Worm (Caenorhabditis elegans) whole organism, young adult: ENCODE measurements around the gene srp-3.

ENCODE experiments used
- B0019.2 ChIP-seq: fragments of 200-800 bp; sonication (Bioruptor generic); conservative IDR thresholded peaks from 2 replicates; pipeline ENCODE4 v1.3.6; 2022; ENCODE audit warnings: missing genetic modification reagents, missing genetic modification characterization, missing compliant biosample characterization
- B0035.1 ChIP-seq: sonication (generic microtip); optimal IDR thresholded peaks from 2 replicates; lab custom pipeline; 2016; ENCODE audit warnings: missing genetic modification characterization, mild to moderate bottlenecking, missing compliant biosample characterization, missing genotype, missing genetic modification reagents
- D2030.7 ChIP-seq: fragments of 200-800 bp; sonication (Bioruptor generic); IDR thresholded peaks from 2 replicates; pipeline ENCODE4 v1.3.6; 2022; ENCODE audit warnings: missing genetic modification reagents, missing genetic modification characterization, missing compliant biosample characterization
- F23B12.7 ChIP-seq: sonication (generic microtip); optimal IDR thresholded peaks from 2 replicates; lab custom pipeline; 2017; ENCODE audit warnings: missing genetic modification characterization, mild to moderate bottlenecking, missing compliant biosample characterization, antibody characterized with exemption, moderate library complexity; ENCODE audit not compliant: insufficient read depth
- F49E8.2 ChIP-seq: sonication (generic microtip); optimal IDR thresholded peaks from 3 replicates; lab custom pipeline; 2017; ENCODE audit warnings: missing genetic modification characterization, mild to moderate bottlenecking, missing compliant biosample characterization, antibody characterized with exemption, moderate library complexity; ENCODE audit not compliant: insufficient read depth
- F52B5.7 ChIP-seq: sonication (generic microtip); optimal IDR thresholded peaks from 2 replicates; lab custom pipeline; 2016; ENCODE audit warnings: mild to moderate bottlenecking, missing genetic modification characterization, missing compliant biosample characterization
- F57A8.1 ChIP-seq: fragments of 200-800 bp; sonication (Bioruptor generic); optimal IDR thresholded peaks from 2 replicates; lab custom pipeline; 2018; ENCODE audit warnings: mild to moderate bottlenecking, missing genetic modification characterization, moderate library complexity, missing compliant biosample characterization
- Y56A3A.18 ChIP-seq: fragments of 200-800 bp; sonication (Bioruptor generic); IDR thresholded peaks from 2 replicates; pipeline ENCODE4 v1.3.6; 2022; ENCODE audit warnings: missing genetic modification reagents, missing genetic modification characterization, missing compliant biosample characterization
- Y67H2A.10 ChIP-seq: fragments of 200-800 bp; sonication (Bioruptor generic); conservative IDR thresholded peaks from 2 replicates; pipeline ENCODE4 v1.3.6; 2022; ENCODE audit warnings: missing genetic modification reagents, missing genetic modification characterization, missing compliant biosample characterization
- Y79H2A.3 ChIP-seq: fragments of 200-800 bp; sonication (Bioruptor generic); conservative IDR thresholded peaks from 2 replicates; pipeline ENCODE4 v1.3.6; 2022; ENCODE audit warnings: missing genetic modification reagents, missing genetic modification characterization, missing compliant biosample characterization
- Y95B8A.8 ChIP-seq: fragments of 200-800 bp; sonication (Bioruptor generic); IDR thresholded peaks from 2 replicates; pipeline ENCODE4 v1.3.6; 2022; ENCODE audit warnings: missing genetic modification reagents, missing genetic modification characterization, missing compliant biosample characterization
- ama-1 ChIP-seq, 3 experiments: fragments of 150-350 bp in 1 of 3; sonication (generic microtip) in 2 of 3; optimal IDR thresholded peaks; 2 replicates each; lab custom pipeline; 2014 to 2018; ENCODE audit warnings: missing biosample characterization in 2 of 3, missing genetic modification characterization in 2 of 3, missing genetic modification reagents in 2 of 3
- atf-7 ChIP-seq: sonication (generic microtip); optimal IDR thresholded peaks from 2 replicates; lab custom pipeline; 2017; ENCODE audit warnings: mild to moderate bottlenecking, missing genetic modification characterization, missing compliant biosample characterization
- athp-1 ChIP-seq: sonication (generic microtip); optimal IDR thresholded peaks from 2 replicates; lab custom pipeline; 2017; ENCODE audit warnings: mild to moderate bottlenecking, missing genetic modification characterization, missing compliant biosample characterization
- attf-5 ChIP-seq: fragments of 200-800 bp; sonication (Bioruptor generic); optimal IDR thresholded peaks from 2 replicates; lab custom pipeline; 2018; ENCODE audit warnings: mild to moderate bottlenecking, missing genetic modification characterization, missing compliant biosample characterization
- bed-1 ChIP-seq: fragments of 200-800 bp; sonication (Bioruptor generic); IDR thresholded peaks from 2 replicates; pipeline ENCODE4 v1.3.6; 2022; ENCODE audit warnings: missing genetic modification reagents, missing genetic modification characterization, missing compliant biosample characterization
- ceh-100 ChIP-seq: fragments of 200-800 bp; sonication (Bioruptor generic); IDR thresholded peaks from 2 replicates; pipeline ENCODE4 v1.3.6; 2022; ENCODE audit warnings: missing genetic modification reagents, missing genetic modification characterization, missing compliant biosample characterization
- chd-7 ChIP-seq: sonication (generic microtip); optimal IDR thresholded peaks from 2 replicates; lab custom pipeline; 2016; ENCODE audit warnings: mild to moderate bottlenecking, missing genetic modification characterization, moderate library complexity, missing compliant biosample characterization
- die-1 ChIP-seq: sonication (generic microtip); optimal IDR thresholded peaks from 2 replicates; lab custom pipeline; 2016; ENCODE audit warnings: missing genotype, mild to moderate bottlenecking, missing genetic modification characterization, missing compliant biosample characterization
- dpl-1 ChIP-seq: fragments of 150-350 bp; optimal IDR thresholded peaks from 2 replicates; lab custom pipeline; 2014; ENCODE audit warnings: missing biosample characterization, missing genetic modification reagents, missing genetic modification characterization
- efl-1 ChIP-seq: fragments of 150-350 bp; optimal IDR thresholded peaks from 2 replicates; lab custom pipeline; 2014; ENCODE audit warnings: missing biosample characterization, missing genetic modification reagents, missing genetic modification characterization
- egl-44 ChIP-seq: fragments of 200-800 bp; sonication (Bioruptor generic); IDR thresholded peaks from 2 replicates; pipeline ENCODE4 v1.3.6; 2022; ENCODE audit warnings: missing genetic modification reagents, missing genetic modification characterization, missing compliant biosample characterization
- egrh-3 ChIP-seq: fragments of 200-800 bp; sonication (Bioruptor generic); IDR thresholded peaks from 2 replicates; pipeline ENCODE4 v1.3.6; 2022; ENCODE audit warnings: missing genetic modification reagents, missing genetic modification characterization, missing compliant biosample characterization
- ekl-4 ChIP-seq: fragments of 200-800 bp; sonication (Bioruptor generic); IDR thresholded peaks from 2 replicates; pipeline ENCODE4 v1.3.6; 2022; ENCODE audit warnings: missing genetic modification reagents, missing genetic modification characterization, missing compliant biosample characterization
- ets-4 ChIP-seq: fragments of 200-800 bp; sonication (Bioruptor generic); optimal IDR thresholded peaks from 2 replicates; lab custom pipeline; 2018; ENCODE audit warnings: mild to moderate bottlenecking, missing genetic modification characterization, missing compliant biosample characterization
- him-1 ChIP-seq: sonication (generic microtip); optimal IDR thresholded peaks from 2 replicates; lab custom pipeline; 2016; ENCODE audit warnings: missing genotype, missing genetic modification reagents, missing genetic modification characterization, missing compliant biosample characterization
- hsf-1 ChIP-seq: fragments of 200-800 bp; sonication (Bioruptor generic); IDR thresholded peaks from 2 replicates; pipeline ENCODE4 v1.3.6; 2022; ENCODE audit warnings: missing genetic modification reagents, missing genetic modification characterization, missing compliant biosample characterization
- lsl-1 ChIP-seq: fragments of 200-800 bp; sonication (Bioruptor generic); optimal IDR thresholded peaks from 2 replicates; lab custom pipeline; 2018; ENCODE audit warnings: mild to moderate bottlenecking, missing genetic modification characterization, moderate library complexity, missing compliant biosample characterization
- madf-10 ChIP-seq: sonication (generic microtip); optimal IDR thresholded peaks from 2 replicates; lab custom pipeline; 2016; ENCODE audit warnings: mild to moderate bottlenecking, missing genetic modification characterization, missing compliant biosample characterization
- madf-3 ChIP-seq: fragments of 200-800 bp; sonication (Bioruptor generic); IDR thresholded peaks from 2 replicates; pipeline ENCODE4 v1.3.6; 2022; ENCODE audit warnings: missing genetic modification reagents, missing genetic modification characterization, missing compliant biosample characterization
- madf-8 ChIP-seq: fragments of 200-800 bp; sonication (Bioruptor generic); conservative IDR thresholded peaks from 2 replicates; pipeline ENCODE4 v1.3.6; 2022; ENCODE audit warnings: missing genetic modification reagents, missing genetic modification characterization, missing compliant biosample characterization
- mel-28 ChIP-seq: sonication (generic microtip); optimal IDR thresholded peaks from 2 replicates; lab custom pipeline; 2016; ENCODE audit warnings: borderline replicate concordance, mild to moderate bottlenecking, missing genetic modification characterization, missing compliant biosample characterization
- mes-4 ChIP-seq: sonication (generic microtip); optimal IDR thresholded peaks from 2 replicates; lab custom pipeline; 2016; ENCODE audit warnings: missing genotype, missing genetic modification characterization, missing compliant biosample characterization
- nfya-2 ChIP-seq: fragments of 200-800 bp; sonication (Bioruptor generic); IDR thresholded peaks from 2 replicates; pipeline ENCODE4 v1.3.6; 2022; ENCODE audit warnings: missing genetic modification reagents, missing genetic modification characterization, missing compliant biosample characterization
- nhr-179 ChIP-seq: sonication (generic microtip); optimal IDR thresholded peaks from 2 replicates; lab custom pipeline; 2016; ENCODE audit warnings: mild to moderate bottlenecking, missing genetic modification characterization, missing compliant biosample characterization
- nhr-80 ChIP-seq: sonication (generic microtip); optimal IDR thresholded peaks from 2 replicates; lab custom pipeline; 2016; ENCODE audit warnings: missing genetic modification characterization, missing compliant biosample characterization
- nhr-90 ChIP-seq: sonication (generic microtip); optimal IDR thresholded peaks from 2 replicates; lab custom pipeline; 2016; ENCODE audit warnings: missing genotype, mild to moderate bottlenecking, missing genetic modification characterization, missing compliant biosample characterization
- rcor-1 ChIP-seq: fragments of 200-800 bp; sonication (Bioruptor generic); IDR thresholded peaks from 2 replicates; pipeline ENCODE4 v1.3.6; 2022; ENCODE audit warnings: missing genetic modification reagents, missing genetic modification characterization, missing compliant biosample characterization
- rec-8 ChIP-seq, 2 experiments: sonication (generic microtip); optimal IDR thresholded peaks; 2 replicates each; lab custom pipeline; 2016; ENCODE audit warnings: mild to moderate bottlenecking in 2 of 2, missing genetic modification characterization in 2 of 2, missing genetic modification reagents in 2 of 2, missing genotype in 2 of 2, missing biosample characterization in 1 of 2, missing compliant biosample characterization in 1 of 2, moderate library complexity in 1 of 2
- rpc-1 ChIP-seq, 2 experiments: fragments of 150-350 bp in 1 of 2; sonication (generic microtip) in 1 of 2; optimal IDR thresholded peaks; 2 replicates each; lab custom pipeline; 2014 to 2018; ENCODE audit warnings: missing biosample characterization in 1 of 2, missing genetic modification characterization in 1 of 2, missing genetic modification reagents in 1 of 2, missing genotype in 1 of 2
- sdz-38 ChIP-seq: sonication (generic microtip); optimal IDR thresholded peaks from 2 replicates; lab custom pipeline; 2016; ENCODE audit warnings: missing genotype, missing genetic modification characterization, missing compliant biosample characterization
- sea-2 ChIP-seq: fragments of 200-800 bp; sonication (Bioruptor generic); IDR thresholded peaks from 2 replicates; pipeline ENCODE4 v1.3.6; 2022; ENCODE audit warnings: missing genetic modification characterization, missing compliant biosample characterization
- snpc-3.4 ChIP-seq: sonication (generic microtip); optimal IDR thresholded peaks from 2 replicates; lab custom pipeline; 2017; ENCODE audit warnings: missing genetic modification characterization, mild to moderate bottlenecking, missing compliant biosample characterization, antibody characterized with exemption, moderate library complexity, missing genotype, missing genetic modification reagents
- unc-62 ChIP-seq: fragments of 150-350 bp; optimal IDR thresholded peaks from 2 replicates; lab custom pipeline; 2014; ENCODE audit warnings: missing biosample characterization, missing genetic modification reagents, missing genetic modification characterization
- zfh-2 ChIP-seq: fragments of 200-800 bp; sonication (Bioruptor generic); conservative IDR thresholded peaks from 2 replicates; pipeline ENCODE4 v1.3.6; 2022; ENCODE audit warnings: missing genetic modification reagents, missing genetic modification characterization, missing compliant biosample characterization
- ztf-22 ChIP-seq: fragments of 200-800 bp; sonication (Bioruptor generic); optimal IDR thresholded peaks from 2 replicates; lab custom pipeline; 2018; ENCODE audit warnings: mild to moderate bottlenecking, missing genetic modification characterization, moderate library complexity, missing compliant biosample characterization

Gene srp-3

DNA sequence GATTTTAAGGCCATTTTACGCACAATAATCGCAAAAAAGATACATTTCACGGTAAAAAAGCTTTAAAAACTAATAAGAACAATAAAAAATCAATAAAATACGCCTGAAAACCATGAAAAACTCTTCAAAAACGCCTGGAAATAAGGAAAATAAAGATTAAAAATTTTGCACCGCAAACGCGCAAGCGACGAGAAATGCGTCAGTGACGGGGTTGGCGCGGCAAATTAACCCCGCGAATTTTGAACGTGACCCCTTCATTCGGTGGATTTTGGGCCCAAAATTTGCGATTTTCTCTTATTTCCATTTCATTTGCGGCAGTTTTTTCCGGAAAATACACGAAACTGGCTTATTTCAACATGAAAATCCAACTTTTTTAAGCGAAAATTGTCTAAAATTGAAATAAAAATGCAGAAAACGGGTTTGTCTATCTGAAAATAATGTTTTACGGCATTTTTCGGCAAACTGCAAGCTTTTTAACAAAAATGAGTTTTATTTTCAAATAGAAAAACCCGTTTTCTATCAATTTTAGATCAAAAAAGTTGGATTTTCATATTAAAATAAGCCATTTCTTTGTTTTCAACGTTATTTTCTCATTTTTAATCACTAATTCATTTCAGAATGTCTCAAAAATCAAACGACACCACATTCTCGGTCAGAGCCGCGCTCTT, 39.9 kb upstream of the srp-3 start, which contains the start of gene knl-3 (continued):
- TF ChIP-seq unc-62 (GFP tag; lab: Kevin White, UChicago) (no peak), rpc-1 (optimal IDR thresholded peaks at IDR 0.05; lab: Kevin White, UChicago) (no peak), rpc-1 (tag; optimal IDR thresholded peaks at IDR 0.05; lab: Kevin White, UChicago) (no peak), F23B12.7 (tag; lab: Kevin White, UChicago) (peak; percentile 96), Y56A3A.18 (GFP tag; lab: Robert Waterston, UW) (peak; percentile 92), sea-2 (no peak), F52B5.7 (no peak), mes-4 (tag; lab: Kevin White, UChicago) (peak; percentile 7), die-1 (tag; lab: Kevin White, UChicago) (peak; percentile 13), ekl-4 (GFP tag; lab: Robert Waterston, UW) (peak; percentile 95), rcor-1 (GFP tag; lab: Robert Waterston, UW) (peak; percentile 95), F49E8.2 (peak; percentile 79), ztf-22 (no peak), ets-4 (GFP tag; lab: Kevin White, UChicago) (no peak), bed-1 (GFP tag; lab: Robert Waterston, UW) (no peak), D2030.7 (GFP tag; lab: Robert Waterston, UW) (peak; percentile 95), ama-1 (optimal IDR thresholded peaks at IDR 0.05; lab: Kevin White, UChicago) (no peak), ama-1 (GFP tag; optimal IDR thresholded peaks at IDR 0.05; lab: Kevin White, UChicago) (no peak), snpc-3.4 (tag; lab: Kevin White, UChicago) (peak; percentile 96), Y67H2A.10 (peak; percentile 75), sdz-38 (tag; lab: Kevin White, UChicago) (no peak), hsf-1 (GFP tag; lab: Robert Waterston, UW) (peak; percentile 87), him-1 (tag; lab: Kevin White, UChicago) (peak; percentile 68), rec-8 (tag; optimal IDR thresholded peaks at IDR 0.05; lab: Kevin White, UChicago) (no peak), egrh-3 (peak; percentile 42; the same call in 1 of the 2 replicates), nhr-90 (no peak), madf-3 (peak; percentile 97), nfya-2 (no peak), attf-5 (GFP tag; lab: Kevin White, UChicago) (peak; percentile 96), madf-8 (GFP tag; lab: Robert Waterston, UW) (peak; percentile 91), mel-28 (tag; lab: Kevin White, UChicago) (peak; percentile 35), chd-7 (peak; percentile 73), ceh-100 (GFP tag; lab: Robert Waterston, UW) (peak; percentile 89), madf-10 (tag; lab: Kevin White, UChicago) (peak; percentile 58), B0035.1 (tag; lab: Kevin White, UChicago) (peak; percentile 34), lsl-1 (GFP tag; lab: Kevin White, UChicago) (peak; percentile 85), nhr-80 (tag; lab: Kevin White, UChicago) (peak; percentile 42), B0019.2 (GFP tag; lab: Robert Waterston, UW) (peak; percentile 79), athp-1 (peak; percentile 89), Y95B8A.8 (peak; percentile 90), dpl-1 (GFP tag; lab: Kevin White, UChicago) (peak; percentile 98), efl-1 (GFP tag; lab: Kevin White, UChicago) (peak; percentile 96), Y79H2A.3 (GFP tag; lab: Robert Waterston, UW) (peak; percentile 77; the same call in 1 of the 2 replicates), zfh-2 (peak; percentile 49; the same call in 1 of the 2 replicates), egl-44 (GFP tag; lab: Robert Waterston, UW) (peak; percentile 79; the same call in 1 of the 2 replicates), nhr-179 (tag; lab: Kevin White, UChicago) (no peak), F57A8.1 (GFP tag; lab: Kevin White, UChicago) (no peak), atf-7 (tag; lab: Kevin White, UChicago) (peak; percentile 67)
